Worm (Caenorhabditis elegans) whole organism, late embryonic: ENCODE data around the gene B0336.7.

Source experiments
- ama-1 ChIP-seq: fragments of 150-350 bp; optimal IDR thresholded peaks from 2 replicates; lab custom pipeline; 2014
- ceh-45 ChIP-seq: fragments of 200-800 bp; sonication (Bioruptor generic); IDR thresholded peaks from 2 replicates; pipeline ENCODE4 v1.3.6; 2022; ENCODE audit warnings: missing genetic modification reagents, missing genetic modification characterization, missing compliant biosample characterization
- fkh-6 ChIP-seq: sonication (generic microtip); optimal IDR thresholded peaks from 2 replicates; lab custom pipeline; 2016; ENCODE audit warnings: missing genetic modification characterization, missing compliant biosample characterization
- lin-11 ChIP-seq: fragments of 200-800 bp; sonication (Bioruptor generic); optimal IDR thresholded peaks from 2 replicates; lab custom pipeline; 2018; ENCODE audit warnings: mild to moderate bottlenecking, missing genetic modification characterization, missing compliant biosample characterization
- pag-3 ChIP-seq: sonication (generic microtip); optimal IDR thresholded peaks from 2 replicates; lab custom pipeline; 2016; ENCODE audit warnings: missing compliant biosample characterization, missing genetic modification characterization, borderline replicate concordance
- pha-2 ChIP-seq: sonication (generic microtip); optimal IDR thresholded peaks from 2 replicates; lab custom pipeline; 2017; ENCODE audit warnings: mild to moderate bottlenecking, missing genetic modification characterization, missing compliant biosample characterization
- sox-4 ChIP-seq: sonication (generic microtip); optimal IDR thresholded peaks from 2 replicates; lab custom pipeline; 2017; ENCODE audit warnings: mild to moderate bottlenecking, missing genetic modification characterization, inconsistent platforms, missing compliant biosample characterization
- ttx-3 ChIP-seq: sonication (generic microtip); optimal IDR thresholded peaks from 2 replicates; lab custom pipeline; 2016; ENCODE audit warnings: missing genetic modification reagents, missing genetic modification characterization, missing compliant biosample characterization

ce11 chrIII:5710045-5710444, 12.9 kb upstream of the B0336.7 start, which contains the start of gene B0336.12:
- TF ChIP-seq fkh-6 (tag; lab: Kevin White, UChicago) (no peak), lin-11 (tag; lab: Kevin White, UChicago) (no peak), sox-4 (tag; lab: Kevin White, UChicago) (no peak), pha-2 (tag; lab: Kevin White, UChicago) (no peak), ttx-3 (tag; lab: Kevin White, UChicago) (no peak), ceh-45 (GFP tag; lab: Robert Waterston, UW) (no peak), ama-1 (lab: Kevin White, UChicago) (no peak), pag-3 (no peak)
